Fruit fly (Drosophila melanogaster): Measurements from ENCODE around the gene Hr96.

dm6 chr3R:25060462-25060861 is 35.4 kb downstream of the Hr96 start:
- TF ChIP-seq psq (optimal IDR thresholded peaks at IDR 0.05) (no peak), Sin3A (optimal IDR thresholded peaks at IDR 0.05) (no peak), h (optimal IDR thresholded peaks at IDR 0.05) (no peak)
